Worm (Caenorhabditis elegans): Measurements from ENCODE around the gene eak-4.

DNA sequence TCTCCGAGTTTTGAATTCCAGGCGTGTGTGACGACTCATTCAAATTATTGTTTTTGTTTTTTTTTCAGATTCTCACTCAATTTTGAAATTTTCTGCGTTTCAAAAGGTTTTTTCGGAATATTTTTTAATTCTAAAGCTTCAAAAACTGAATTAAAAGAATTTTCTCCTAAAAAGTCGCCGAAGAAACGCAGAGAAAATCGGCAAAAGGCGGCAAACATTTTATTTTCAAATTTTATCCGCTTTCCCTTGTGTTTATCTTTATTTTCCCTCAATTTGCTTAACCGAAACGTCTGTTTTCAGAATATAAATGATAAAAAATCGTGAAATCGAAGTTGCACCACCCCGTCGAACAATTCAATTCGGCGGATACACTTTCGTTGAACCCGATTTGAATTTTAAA lies 34.8 kb downstream of the eak-4 start, which contains the start of gene him-6:
- no peak for TF ChIP-seq ekl-4 (GFP tag; IDR thresholded peaks at IDR 0.05)
- no peak for TF ChIP-seq nfya-2 (GFP tag; IDR thresholded peaks at IDR 0.05)
- TF ChIP-seq Y56A3A.18 (GFP tag; IDR thresholded peaks at IDR 0.05): no peak
- no peak for TF ChIP-seq nhr-120 (GFP tag; IDR thresholded peaks at IDR 0.05)
- TF ChIP-seq bed-2 (GFP tag; IDR thresholded peaks at IDR 0.05): no peak
- no peak for TF ChIP-seq Y95B8A.8 (GFP tag; IDR thresholded peaks at IDR 0.05)
- no peak for TF ChIP-seq ama-1 (optimal IDR thresholded peaks at IDR 0.05)
- no peak for TF ChIP-seq ama-1 (GFP tag; optimal IDR thresholded peaks at IDR 0.05)
- TF ChIP-seq xnd-1 (tag; optimal IDR thresholded peaks at IDR 0.05): no peak
- no peak for TF ChIP-seq Y79H2A.3 (GFP tag; conservative IDR thresholded peaks at IDR 0.05)
- no peak for TF ChIP-seq nfya-1 (tag; optimal IDR thresholded peaks at IDR 0.05; ENCODE audit: borderline replicate concordance, insufficient read depth)
- no peak for TF ChIP-seq cebp-2 (GFP tag; IDR thresholded peaks at IDR 0.05)

All from whole organism, young adult.